Worm (Caenorhabditis elegans) whole organism, mixed stage, embryonic: ENCODE results near the gene str-227.

Experiments used
- blmp-1 ChIP-seq: fragments of 150-350 bp; optimal IDR thresholded peaks from 2 replicates; lab custom pipeline; 2014; ENCODE audit warnings: missing biosample characterization, missing genetic modification characterization
- hlh-1 ChIP-seq: fragments of 150-350 bp; optimal IDR thresholded peaks from 2 replicates; lab custom pipeline; 2014; ENCODE audit warnings: missing biosample characterization, missing genetic modification reagents, missing genetic modification characterization
- pha-4 ChIP-seq: fragments of 150-350 bp; optimal IDR thresholded peaks from 2 replicates; lab custom pipeline; 2018; ENCODE audit warnings: missing biosample characterization, missing genetic modification reagents, missing genetic modification characterization

DNA sequence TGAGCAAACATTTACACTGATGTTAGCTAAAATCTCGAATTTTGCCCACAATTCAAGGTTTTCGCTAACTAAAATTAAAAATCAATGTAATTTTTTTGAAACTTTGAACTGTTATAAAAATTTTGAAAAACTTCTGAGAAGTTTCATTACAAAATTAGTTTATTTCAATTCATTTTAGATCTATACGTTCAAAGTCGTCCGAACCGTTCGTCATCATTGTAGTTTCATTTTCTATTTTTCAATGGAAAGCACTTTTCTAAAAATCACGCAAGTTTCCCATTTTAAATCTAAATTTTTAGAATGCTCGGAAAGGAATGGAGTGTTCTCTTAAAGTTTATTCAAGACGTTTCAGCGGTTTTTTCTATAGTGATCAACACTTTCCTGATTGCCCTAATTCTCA lies 8.1 kb upstream of the str-227 start, which contains the start of gene str-228:
- TF ChIP-seq blmp-1 (tag; lab: Kevin White, UChicago) (no peak), hlh-1 (no peak), pha-4 (tag; lab: Kevin White, UChicago) (no peak)
